Worm (Caenorhabditis elegans) whole organism, late embryonic: ENCODE measurements around the gene pyt-1.

Experiments used
- C08G9.2 ChIP-seq: sonication (generic microtip); optimal IDR thresholded peaks from 2 replicates; lab custom pipeline; 2016; ENCODE audit warnings: mild to moderate bottlenecking, missing genetic modification characterization, moderate library complexity, missing compliant biosample characterization
- C38D4.7 ChIP-seq: fragments of 200-800 bp; sonication (Bioruptor generic); optimal IDR thresholded peaks from 2 replicates; lab custom pipeline; 2018; ENCODE audit warnings: mild to moderate bottlenecking, missing genetic modification characterization, moderate library complexity, missing compliant biosample characterization
- T23F11.4 ChIP-seq: fragments of 200-800 bp; sonication (Bioruptor generic); optimal IDR thresholded peaks from 2 replicates; lab custom pipeline; 2018; ENCODE audit warnings: mild to moderate bottlenecking, missing genetic modification characterization, missing compliant biosample characterization
- ama-1 ChIP-seq: fragments of 150-350 bp; optimal IDR thresholded peaks from 2 replicates; lab custom pipeline; 2014
- ceh-18 ChIP-seq: sonication (generic microtip); optimal IDR thresholded peaks from 2 replicates; lab custom pipeline; 2016; ENCODE audit warnings: missing genetic modification characterization, missing compliant biosample characterization
- ceh-30 ChIP-seq: fragments of 150-350 bp; optimal IDR thresholded peaks from 2 replicates; lab custom pipeline; 2014; ENCODE audit warnings: missing biosample characterization, missing genetic modification characterization
- ceh-31 ChIP-seq: sonication (generic microtip); optimal IDR thresholded peaks from 2 replicates; lab custom pipeline; 2016; ENCODE audit warnings: missing genetic modification characterization, missing compliant biosample characterization
- ceh-34 ChIP-seq: sonication (generic microtip); optimal IDR thresholded peaks from 2 replicates; lab custom pipeline; 2016; ENCODE audit warnings: mild to moderate bottlenecking, missing genetic modification characterization, missing compliant biosample characterization
- ceh-48 ChIP-seq: sonication (generic microtip); optimal IDR thresholded peaks from 2 replicates; lab custom pipeline; 2016; ENCODE audit warnings: missing genetic modification characterization, inconsistent platforms, missing compliant biosample characterization
- ceh-6 ChIP-seq: fragments of 200-800 bp; sonication (Bioruptor generic); optimal IDR thresholded peaks from 2 replicates; lab custom pipeline; 2018; ENCODE audit warnings: mild to moderate bottlenecking, missing genetic modification characterization, missing compliant biosample characterization
- che-1 ChIP-seq: sonication (generic microtip); optimal IDR thresholded peaks from 2 replicates; lab custom pipeline; 2016; ENCODE audit warnings: mild to moderate bottlenecking, missing genetic modification characterization, missing compliant biosample characterization
- dmd-4 ChIP-seq: sonication (generic microtip); optimal IDR thresholded peaks from 2 replicates; lab custom pipeline; 2016; ENCODE audit warnings: borderline replicate concordance, missing genetic modification characterization, missing compliant biosample characterization
- elt-2 ChIP-seq: sonication (generic microtip); optimal IDR thresholded peaks from 2 replicates; lab custom pipeline; 2016; ENCODE audit warnings: missing genetic modification reagents, missing genetic modification characterization, missing compliant biosample characterization
- elt-4 ChIP-seq: sonication (generic microtip); optimal IDR thresholded peaks from 2 replicates; lab custom pipeline; 2016; ENCODE audit warnings: missing genetic modification characterization, missing compliant biosample characterization
- fkh-10 ChIP-seq: fragments of 150-350 bp; optimal IDR thresholded peaks from 2 replicates; lab custom pipeline; 2014; ENCODE audit warnings: missing biosample characterization, missing genetic modification reagents, missing genetic modification characterization
- hlh-8 ChIP-seq: sonication (generic microtip); optimal IDR thresholded peaks from 2 replicates; lab custom pipeline; 2016; ENCODE audit warnings: missing genotype, missing genetic modification characterization, missing compliant biosample characterization
- lim-6 ChIP-seq: sonication (generic microtip); optimal IDR thresholded peaks from 2 replicates; lab custom pipeline; 2016; ENCODE audit warnings: missing genetic modification characterization, missing compliant biosample characterization
- lin-11 ChIP-seq: fragments of 200-800 bp; sonication (Bioruptor generic); optimal IDR thresholded peaks from 2 replicates; lab custom pipeline; 2018; ENCODE audit warnings: mild to moderate bottlenecking, missing genetic modification characterization, missing compliant biosample characterization
- nfya-1 ChIP-seq: sonication (generic microtip); optimal IDR thresholded peaks from 2 replicates; lab custom pipeline; 2017; ENCODE audit warnings: missing genetic modification characterization, mild to moderate bottlenecking, missing compliant biosample characterization, antibody characterized with exemption, moderate library complexity
- nhr-232 ChIP-seq: sonication (generic microtip); optimal IDR thresholded peaks from 2 replicates; lab custom pipeline; 2016; ENCODE audit warnings: missing genetic modification characterization, missing compliant biosample characterization
- pag-3 ChIP-seq: sonication (generic microtip); optimal IDR thresholded peaks from 2 replicates; lab custom pipeline; 2016; ENCODE audit warnings: missing compliant biosample characterization, missing genetic modification characterization, borderline replicate concordance
- pat-9 ChIP-seq: fragments of 200-800 bp; sonication (Bioruptor generic); optimal IDR thresholded peaks from 2 replicates; lab custom pipeline; 2018; ENCODE audit warnings: mild to moderate bottlenecking, missing genetic modification characterization, moderate library complexity, missing compliant biosample characterization
- pha-2 ChIP-seq: sonication (generic microtip); optimal IDR thresholded peaks from 2 replicates; lab custom pipeline; 2017; ENCODE audit warnings: mild to moderate bottlenecking, missing genetic modification characterization, missing compliant biosample characterization
- pqm-1 ChIP-seq: sonication (generic microtip); optimal IDR thresholded peaks from 2 replicates; lab custom pipeline; 2016; ENCODE audit warnings: missing genetic modification characterization, missing compliant biosample characterization
- ref-2 ChIP-seq: sonication (generic microtip); optimal IDR thresholded peaks from 2 replicates; lab custom pipeline; 2016; ENCODE audit warnings: missing genetic modification characterization, missing compliant biosample characterization
- rnt-1 ChIP-seq: sonication (generic microtip); optimal IDR thresholded peaks from 2 replicates; lab custom pipeline; 2016; ENCODE audit warnings: missing genetic modification characterization, missing compliant biosample characterization
- sdc-2 ChIP-seq: sonication (generic microtip); optimal IDR thresholded peaks from 2 replicates; lab custom pipeline; 2016; ENCODE audit warnings: missing genotype, missing genetic modification characterization, missing compliant biosample characterization
- sox-2 ChIP-seq: fragments of 200-800 bp; sonication (Bioruptor generic); IDR thresholded peaks from 2 replicates; pipeline ENCODE4 v1.3.6; 2022; ENCODE audit warnings: missing genetic modification reagents, missing genetic modification characterization, missing compliant biosample characterization
- sox-4 ChIP-seq: sonication (generic microtip); optimal IDR thresholded peaks from 2 replicates; lab custom pipeline; 2017; ENCODE audit warnings: mild to moderate bottlenecking, missing genetic modification characterization, inconsistent platforms, missing compliant biosample characterization
- tbx-7 ChIP-seq: sonication (generic microtip); optimal IDR thresholded peaks from 2 replicates; lab custom pipeline; 2016; ENCODE audit warnings: missing genotype, missing genetic modification characterization, missing compliant biosample characterization
- unc-3 ChIP-seq, 2 experiments: fragments of 200-800 bp in 1 of 2; sonication (Bioruptor generic) in 1 of 2; sonication (generic microtip) in 1 of 2; conservative IDR thresholded peaks in 1 of 2; optimal IDR thresholded peaks in 1 of 2; 2 replicates each; pipeline versions ENCODE4 v1.3.6 to Lab custom; 2016 to 2022; ENCODE audit warnings: missing compliant biosample characterization in 2 of 2, missing genetic modification characterization in 2 of 2, missing genetic modification reagents in 1 of 2
- unc-42 ChIP-seq: sonication (generic microtip); optimal IDR thresholded peaks from 2 replicates; lab custom pipeline; 2016; ENCODE audit warnings: missing genotype, missing genetic modification characterization, missing compliant biosample characterization
- zip-5 ChIP-seq: sonication (generic microtip); optimal IDR thresholded peaks from 2 replicates; lab custom pipeline; 2016; ENCODE audit warnings: missing genetic modification characterization, missing compliant biosample characterization

Gene pyt-1

ce11 chrV:10204863-10205338 is 24.2 kb downstream of the pyt-1 start, which contains the start of the genes ZK856.19 and ZK856.11:
Gene ZK856.19, minus strand, starts transcription at chrV:10204913.
Gene ZK856.11, minus strand, starts transcription at chrV:10204938.
- TF ChIP-seq pqm-1 (tag; lab: Kevin White, UChicago) (no peak), lim-6 (tag; lab: Kevin White, UChicago) (no peak), unc-42 (tag; lab: Kevin White, UChicago) (peak; percentile 20), sox-4 (no peak), sox-2 (GFP tag; lab: Robert Waterston, UW) (no peak), nfya-1 (tag; lab: Kevin White, UChicago) (peak; percentile 21), C08G9.2 (tag; lab: Kevin White, UChicago) (no peak), ceh-18 (tag; lab: Kevin White, UChicago) (no peak), ceh-6 (GFP tag; lab: Kevin White, UChicago) (no peak), dmd-4 (tag; lab: Kevin White, UChicago) (no peak), nhr-232 (tag; lab: Kevin White, UChicago) (no peak), C38D4.7 (no peak)

ce11 chrV:10203435-10204009 is 25.6 kb downstream of the pyt-1 start, which contains the start of gene chpf-1:
Gene chpf-1, minus strand, starts transcription at chrV:10203485.
- TF ChIP-seq pat-9 (tag; lab: Kevin White, UChicago) (no peak), tbx-7 (no peak), elt-2 (tag; lab: Kevin White, UChicago) (peak; percentile 41)
- TF ChIP-seq, all 69 proteins: peak for 1

- TF ChIP-seq pat-9 (tag; lab: Kevin White, UChicago) (no peak), ama-1 (lab: Kevin White, UChicago) (no peak), ref-2 (tag; lab: Kevin White, UChicago) (no peak), C38D4.7 (no peak), hlh-8 (tag; lab: Kevin White, UChicago) (no peak), che-1 (tag; lab: Kevin White, UChicago) (no peak), fkh-10 (GFP tag; lab: Kevin White, UChicago) (no peak), ceh-31 (no peak), pag-3 (no peak), zip-5 (tag; lab: Kevin White, UChicago) (no peak), rnt-1 (tag; lab: Kevin White, UChicago) (no peak), ceh-48 (tag; lab: Kevin White, UChicago) (no peak), elt-4 (tag; lab: Kevin White, UChicago) (no peak), ceh-30 (tag; lab: Kevin White, UChicago) (no peak), C08G9.2 (tag; lab: Kevin White, UChicago) (no peak), unc-3 (GFP tag; conservative IDR thresholded peaks at IDR 0.05; lab: Robert Waterston, UW) (no peak), unc-3 (tag; optimal IDR thresholded peaks at IDR 0.05; lab: Kevin White, UChicago) (no peak)
Measured at ce11 chrV:10202340-10202739, 26.8 kb downstream of the pyt-1 start.

- no peak for TF ChIP-seq C38D4.7
- TF ChIP-seq pat-9 (tag; lab: Kevin White, UChicago) = no peak
- TF ChIP-seq sdc-2 (tag; lab: Kevin White, UChicago) = no peak
- no peak for TF ChIP-seq ceh-6 (GFP tag; lab: Kevin White, UChicago)
- no peak for TF ChIP-seq elt-4 (tag; lab: Kevin White, UChicago)
- no peak for TF ChIP-seq pha-2 (tag; lab: Kevin White, UChicago)
- TF ChIP-seq lin-11 (tag; lab: Kevin White, UChicago) = no peak
- TF ChIP-seq elt-2 (tag; lab: Kevin White, UChicago) = no peak
- TF ChIP-seq T23F11.4 = no peak
- no peak for TF ChIP-seq ceh-34 (tag; lab: Kevin White, UChicago)
- TF ChIP-seq, all 69 proteins: peak for 0
Measured at ce11 chrV:10201913-10202312, 27.2 kb downstream of the pyt-1 start, which contains the start of gene ZK856.7. Gene ZK856.7, plus strand, starts transcription at chrV:10202098.
